Worm (Caenorhabditis elegans) whole organism, early embryonic: ENCODE results near the gene F43C11.12.

Source experiments
- B0310.2 ChIP-seq: sonication (generic microtip); optimal IDR thresholded peaks from 2 replicates; lab custom pipeline; 2016; ENCODE audit warnings: mild to moderate bottlenecking, missing genetic modification characterization, missing compliant biosample characterization
- F13C5.2 ChIP-seq: sonication (generic microtip); optimal IDR thresholded peaks from 2 replicates; lab custom pipeline; 2017; ENCODE audit warnings: mild to moderate bottlenecking, missing genetic modification characterization, inconsistent platforms, missing compliant biosample characterization
- aly-1 ChIP-seq: sonication (generic microtip); optimal IDR thresholded peaks from 2 replicates; lab custom pipeline; 2016; ENCODE audit warnings: missing genetic modification characterization, missing compliant biosample characterization
- ama-1 ChIP-seq: fragments of 150-350 bp; optimal IDR thresholded peaks from 2 replicates; lab custom pipeline; 2014
- ceh-13 ChIP-seq: fragments of 200-800 bp; sonication (Bioruptor generic); optimal IDR thresholded peaks from 2 replicates; lab custom pipeline; 2018; ENCODE audit warnings: mild to moderate bottlenecking, missing genetic modification characterization, missing compliant biosample characterization
- ceh-36 ChIP-seq: sonication (generic microtip); optimal IDR thresholded peaks from 2 replicates; lab custom pipeline; 2016; ENCODE audit warnings: missing genetic modification characterization, inconsistent platforms, missing compliant biosample characterization
- ets-7 ChIP-seq: sonication (generic microtip); optimal IDR thresholded peaks from 2 replicates; lab custom pipeline; 2016; ENCODE audit warnings: missing genotype, missing genetic modification characterization, missing compliant biosample characterization
- flt-1 ChIP-seq: fragments of 200-800 bp; sonication (Bioruptor generic); IDR thresholded peaks from 2 replicates; pipeline ENCODE4 v1.3.6; 2022; ENCODE audit warnings: missing genetic modification characterization, missing compliant biosample characterization
- hmbx-1 ChIP-seq: sonication (generic microtip); optimal IDR thresholded peaks from 2 replicates; lab custom pipeline; 2016; ENCODE audit warnings: mild to moderate bottlenecking, missing genetic modification characterization, missing compliant biosample characterization
- hmg-4 ChIP-seq: fragments of 200-800 bp; sonication (Bioruptor generic); optimal IDR thresholded peaks from 2 replicates; lab custom pipeline; 2018; ENCODE audit warnings: mild to moderate bottlenecking, missing genetic modification characterization, missing compliant biosample characterization
- hnd-1 ChIP-seq: sonication (generic microtip); optimal IDR thresholded peaks from 2 replicates; lab custom pipeline; 2016; ENCODE audit warnings: missing genetic modification characterization, missing compliant biosample characterization
- pes-1 ChIP-seq: fragments of 200-800 bp; sonication (Bioruptor generic); IDR thresholded peaks from 2 replicates; pipeline ENCODE4 v1.3.6; 2022; ENCODE audit warnings: missing genetic modification reagents, missing genetic modification characterization, missing compliant biosample characterization
- scrt-1 ChIP-seq: fragments of 200-800 bp; sonication (Bioruptor generic); IDR thresholded peaks from 2 replicates; pipeline ENCODE4 v1.3.6; 2022; ENCODE audit warnings: missing genetic modification characterization, missing compliant biosample characterization
- sea-1 ChIP-seq: fragments of 200-800 bp; sonication (Bioruptor generic); conservative IDR thresholded peaks from 2 replicates; pipeline ENCODE4 v1.3.6; 2022; ENCODE audit warnings: missing genetic modification characterization, missing compliant biosample characterization
- tbx-11 ChIP-seq: fragments of 200-800 bp; sonication (Bioruptor generic); IDR thresholded peaks from 2 replicates; pipeline ENCODE4 v1.3.6; 2022; ENCODE audit warnings: missing genetic modification characterization, missing compliant biosample characterization
- tbx-37 ChIP-seq: fragments of 200-800 bp; sonication (Bioruptor generic); conservative IDR thresholded peaks from 2 replicates; pipeline ENCODE4 v1.3.6; 2022; ENCODE audit warnings: missing genetic modification reagents, missing genetic modification characterization, missing compliant biosample characterization
- tra-4 ChIP-seq: sonication (generic microtip); optimal IDR thresholded peaks from 2 replicates; lab custom pipeline; 2017; ENCODE audit warnings: missing genetic modification characterization, missing compliant biosample characterization

Gene F43C11.12

DNA sequence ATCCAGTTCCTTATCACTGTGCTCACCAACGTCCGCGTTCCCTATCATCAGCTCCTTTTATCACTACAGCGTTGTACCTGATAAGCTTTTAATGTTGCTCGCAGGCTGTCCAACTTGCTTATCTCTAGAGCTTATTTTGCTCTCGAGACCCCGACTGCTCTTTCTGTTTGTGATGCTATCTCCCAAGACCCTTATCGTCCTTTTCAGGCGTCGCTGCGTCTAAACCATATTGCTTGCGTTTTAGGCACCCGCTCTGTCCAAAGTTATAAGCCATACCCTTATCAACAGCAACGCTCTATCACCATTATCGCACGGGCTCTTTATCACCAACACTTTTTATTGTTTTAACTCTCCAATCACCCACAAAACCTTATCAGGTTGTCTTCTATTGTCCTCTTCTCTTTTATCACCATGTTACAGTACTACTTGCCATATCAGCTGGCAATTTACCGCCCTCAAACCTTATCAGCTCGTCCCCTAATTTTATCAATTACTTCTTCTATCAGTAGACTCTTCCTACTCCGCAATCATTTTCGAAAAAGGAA is 12.0 kb upstream of the F43C11.12 start:
- TF ChIP-seq B0310.2 (tag; lab: Kevin White, UChicago) (peak; percentile 43), ceh-13 (GFP tag; lab: Kevin White, UChicago) (no peak)

DNA sequence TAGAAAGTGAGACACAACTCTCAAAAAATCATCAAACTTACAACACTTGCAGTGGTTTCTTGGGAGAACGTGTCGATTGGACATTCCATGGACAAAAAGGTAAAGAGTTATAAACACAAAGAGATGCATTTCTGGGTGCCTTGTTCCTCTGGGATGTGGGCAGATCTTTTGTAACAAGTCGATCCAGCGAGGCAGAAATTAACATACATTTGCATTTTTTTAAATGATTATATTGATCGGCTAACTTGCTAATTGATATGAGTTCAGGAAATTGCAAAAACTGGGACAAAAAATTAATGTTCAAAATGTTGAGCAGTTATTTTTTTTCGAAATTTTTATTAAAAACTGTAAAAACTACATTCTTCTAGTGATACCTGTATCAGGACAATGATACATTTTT is 11.2 kb upstream of the F43C11.12 start, which contains the start of gene F16G10.6:
Gene F16G10.6, minus strand, starts transcription at position 101 of the 400 bp plus-strand sequence.
- no peak for TF ChIP-seq B0310.2 (tag; lab: Kevin White, UChicago)
- no peak for TF ChIP-seq hmbx-1 (tag; lab: Kevin White, UChicago)
- TF ChIP-seq tra-4 (tag; lab: Kevin White, UChicago) = no peak
- TF ChIP-seq ceh-36 (tag; lab: Kevin White, UChicago) = no peak
- TF ChIP-seq flt-1 = no peak
- no peak for TF ChIP-seq F13C5.2 (tag; lab: Kevin White, UChicago)
- no peak for TF ChIP-seq hnd-1 (tag; lab: Kevin White, UChicago)
- TF ChIP-seq ceh-13 (GFP tag; lab: Kevin White, UChicago) = no peak
- no peak for TF ChIP-seq ets-7 (tag; lab: Kevin White, UChicago)
- TF ChIP-seq hmg-4 (GFP tag; lab: Kevin White, UChicago) = no peak
- TF ChIP-seq tbx-37 (GFP tag; lab: Robert Waterston, UW) = no peak
- TF ChIP-seq aly-1 (tag; lab: Kevin White, UChicago) = no peak
- no peak for TF ChIP-seq ama-1 (lab: Kevin White, UChicago)
- no peak for TF ChIP-seq tbx-11 (GFP tag; lab: Robert Waterston, UW)
- no peak for TF ChIP-seq sea-1 (GFP tag; lab: Robert Waterston, UW)
- no peak for TF ChIP-seq scrt-1
- TF ChIP-seq pes-1 (GFP tag; lab: Robert Waterston, UW) = no peak

DNA sequence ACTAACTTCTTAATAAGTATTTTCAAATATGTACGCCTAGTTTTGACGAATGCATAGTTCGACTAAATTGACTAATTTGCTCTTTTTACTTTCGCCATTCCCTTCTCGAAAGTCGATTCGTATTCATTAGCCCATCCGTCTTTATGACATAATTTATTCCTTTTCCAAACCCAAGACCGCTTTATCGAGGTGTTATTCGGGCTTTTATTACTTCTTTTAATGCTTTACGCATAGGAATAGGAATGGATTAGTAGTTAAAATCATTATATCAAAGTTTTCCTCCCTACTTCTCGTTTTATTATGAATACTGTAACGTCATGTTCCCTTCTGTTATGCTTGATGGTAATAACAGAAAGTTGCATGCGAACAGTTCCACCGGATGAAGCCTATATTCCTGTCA is 8.4 kb upstream of the F43C11.12 start, which contains the start of gene F16G10.2:
Gene F16G10.2, plus strand, starts transcription at position 301 of the 400 bp plus-strand sequence.
- TF ChIP-seq pes-1 (GFP tag; lab: Robert Waterston, UW) = no peak
- no peak for TF ChIP-seq ets-7 (tag; lab: Kevin White, UChicago)
- TF ChIP-seq hmg-4 (GFP tag; lab: Kevin White, UChicago) = no peak
- no peak for TF ChIP-seq ama-1 (lab: Kevin White, UChicago)
- TF ChIP-seq hnd-1 (tag; lab: Kevin White, UChicago) = no peak
- no peak for TF ChIP-seq tbx-37 (GFP tag; lab: Robert Waterston, UW)
- TF ChIP-seq tbx-11 (GFP tag; lab: Robert Waterston, UW) = no peak
- TF ChIP-seq B0310.2 (tag; lab: Kevin White, UChicago) = no peak
- no peak for TF ChIP-seq sea-1 (GFP tag; lab: Robert Waterston, UW)
- TF ChIP-seq flt-1 = no peak
- TF ChIP-seq ceh-13 (GFP tag; lab: Kevin White, UChicago) = no peak
- TF ChIP-seq aly-1 (tag; lab: Kevin White, UChicago) = no peak
- TF ChIP-seq ceh-36 (tag; lab: Kevin White, UChicago) = no peak
- no peak for TF ChIP-seq F13C5.2 (tag; lab: Kevin White, UChicago)
- no peak for TF ChIP-seq tra-4 (tag; lab: Kevin White, UChicago)
- TF ChIP-seq scrt-1 = no peak
- TF ChIP-seq hmbx-1 (tag; lab: Kevin White, UChicago) = no peak

DNA sequence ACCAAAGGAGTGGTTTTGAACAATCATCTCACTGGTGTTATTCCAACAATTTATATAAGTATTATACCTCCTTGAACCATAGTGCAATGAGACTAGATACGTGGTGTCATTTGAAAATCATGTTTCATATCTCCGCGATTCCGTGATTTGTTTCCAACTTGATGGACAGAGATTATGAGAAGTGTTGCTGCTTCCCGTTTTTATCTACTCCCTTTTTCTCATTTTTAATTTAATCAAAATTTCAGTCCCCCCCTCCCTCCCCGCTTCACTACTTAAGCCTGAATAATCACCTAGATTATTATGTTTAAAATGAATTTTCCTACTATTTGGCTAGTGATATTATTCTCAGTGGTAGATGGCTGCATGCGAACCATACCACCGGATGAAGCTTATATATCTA is 5.6 kb upstream of the F43C11.12 start, which contains the start of gene F16G10.3:
Gene F16G10.3, plus strand, starts transcription at position 301 of the 400 bp plus-strand sequence.
- TF ChIP-seq tbx-37 (GFP tag; lab: Robert Waterston, UW) = no peak
- no peak for TF ChIP-seq tbx-11 (GFP tag; lab: Robert Waterston, UW)
- no peak for TF ChIP-seq ets-7 (tag; lab: Kevin White, UChicago)
- no peak for TF ChIP-seq tra-4 (tag; lab: Kevin White, UChicago)
- TF ChIP-seq hmg-4 (GFP tag; lab: Kevin White, UChicago) = no peak
- TF ChIP-seq ama-1 (lab: Kevin White, UChicago) = no peak
- TF ChIP-seq flt-1 = no peak
- no peak for TF ChIP-seq B0310.2 (tag; lab: Kevin White, UChicago)
- no peak for TF ChIP-seq hnd-1 (tag; lab: Kevin White, UChicago)

DNA sequence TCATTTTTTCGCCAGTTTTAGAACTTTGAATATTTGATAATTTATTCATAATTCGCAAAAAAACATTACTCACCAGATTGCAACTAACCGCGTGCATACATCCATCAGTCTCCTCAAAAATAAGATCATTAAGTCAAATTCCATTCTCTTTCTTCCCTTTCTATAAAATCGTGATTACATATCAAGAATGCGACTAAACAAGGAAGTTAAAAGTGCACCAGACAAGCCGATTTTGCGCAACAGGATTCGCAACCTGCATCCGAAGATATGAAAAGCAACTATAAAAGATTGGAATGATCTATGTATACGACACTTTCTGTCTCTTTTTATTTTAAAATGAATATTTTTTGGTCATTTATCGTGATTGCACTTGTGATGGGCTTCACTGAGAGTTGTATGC is 2.4 kb upstream of the F43C11.12 start, which contains the start of gene hpo-25:
Gene hpo-25, plus strand, starts transcription at position 301 of the 400 bp plus-strand sequence.
- no peak for TF ChIP-seq scrt-1
- no peak for TF ChIP-seq ets-7 (tag; lab: Kevin White, UChicago)
- TF ChIP-seq ceh-13 (GFP tag; lab: Kevin White, UChicago) = no peak
- no peak for TF ChIP-seq hmbx-1 (tag; lab: Kevin White, UChicago)
- TF ChIP-seq ama-1 (lab: Kevin White, UChicago) = no peak
- no peak for TF ChIP-seq tbx-11 (GFP tag; lab: Robert Waterston, UW)
- no peak for TF ChIP-seq F13C5.2 (tag; lab: Kevin White, UChicago)
- TF ChIP-seq B0310.2 (tag; lab: Kevin White, UChicago) = no peak
- no peak for TF ChIP-seq flt-1
- TF ChIP-seq sea-1 (GFP tag; lab: Robert Waterston, UW) = no peak
- TF ChIP-seq hnd-1 (tag; lab: Kevin White, UChicago) = no peak
- no peak for TF ChIP-seq aly-1 (tag; lab: Kevin White, UChicago)
- no peak for TF ChIP-seq tra-4 (tag; lab: Kevin White, UChicago)
- no peak for TF ChIP-seq hmg-4 (GFP tag; lab: Kevin White, UChicago)
- TF ChIP-seq pes-1 (GFP tag; lab: Robert Waterston, UW) = no peak
- no peak for TF ChIP-seq tbx-37 (GFP tag; lab: Robert Waterston, UW)
- TF ChIP-seq ceh-36 (tag; lab: Kevin White, UChicago) = no peak

DNA sequence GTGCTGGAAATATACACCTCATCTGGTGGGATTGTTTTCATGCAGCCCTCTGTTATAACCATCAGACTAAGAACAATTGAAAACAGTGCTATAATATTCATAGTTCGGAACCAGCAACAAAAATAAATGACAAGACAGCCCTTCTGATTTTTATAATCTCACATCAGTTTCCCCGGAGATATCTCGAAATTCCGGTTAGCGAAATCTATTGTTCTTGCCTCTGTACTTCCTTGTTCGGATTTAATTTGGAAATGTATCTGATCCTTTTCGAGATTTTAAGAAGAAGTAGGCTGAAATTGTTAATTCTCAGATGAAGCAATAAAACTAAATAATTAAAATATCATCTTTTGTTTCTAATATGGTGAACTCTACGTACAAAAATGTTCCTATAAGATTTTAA is 2.9 kb downstream of the F43C11.12 start, which contains the start of gene F43C11.11:
Gene F43C11.11, minus strand, starts transcription at position 101 of the 400 bp plus-strand sequence.
- TF ChIP-seq tra-4 (tag; lab: Kevin White, UChicago) (no peak), aly-1 (tag; lab: Kevin White, UChicago) (no peak), F13C5.2 (tag; lab: Kevin White, UChicago) (no peak)

DNA sequence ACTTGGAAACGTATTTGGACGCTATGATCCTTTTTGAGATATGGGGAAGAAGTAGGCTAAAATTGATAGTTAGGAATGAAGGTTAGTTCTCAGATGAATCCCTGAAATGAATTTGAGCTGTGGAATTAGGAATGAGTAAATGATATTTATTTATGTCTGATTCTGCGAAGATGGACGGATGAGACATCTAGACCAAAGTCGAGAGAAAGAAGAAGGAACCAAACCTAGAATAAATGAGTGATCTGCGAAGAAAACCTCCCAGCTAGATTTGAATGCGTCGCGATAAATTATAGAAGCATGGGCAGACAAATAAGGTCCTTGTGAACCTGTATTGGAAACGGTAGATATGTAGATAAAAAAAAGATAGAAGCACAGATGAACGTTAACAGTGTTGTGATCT is 6.6 kb downstream of the F43C11.12 start, which contains the start of gene F43C11.16:
Gene F43C11.16, minus strand, starts transcription at position 101 of the 400 bp plus-strand sequence.
- TF ChIP-seq ceh-13 (GFP tag; lab: Kevin White, UChicago) (no peak), hmg-4 (GFP tag; lab: Kevin White, UChicago) (no peak), ama-1 (lab: Kevin White, UChicago) (no peak), ceh-36 (tag; lab: Kevin White, UChicago) (no peak), tbx-37 (GFP tag; lab: Robert Waterston, UW) (no peak), hnd-1 (tag; lab: Kevin White, UChicago) (no peak), sea-1 (GFP tag; lab: Robert Waterston, UW) (no peak), pes-1 (GFP tag; lab: Robert Waterston, UW) (no peak), flt-1 (no peak), ets-7 (tag; lab: Kevin White, UChicago) (no peak), scrt-1 (no peak), tbx-11 (GFP tag; lab: Robert Waterston, UW) (no peak), hmbx-1 (tag; lab: Kevin White, UChicago) (no peak), aly-1 (tag; lab: Kevin White, UChicago) (no peak)
